Worm (Caenorhabditis elegans) whole organism, early embryonic: Measurements from ENCODE around the gene R11D1.10.

Source experiments
- aly-1 ChIP-seq: sonication (generic microtip); optimal IDR thresholded peaks from 2 replicates; lab custom pipeline; 2016; ENCODE audit warnings: missing genetic modification characterization, missing compliant biosample characterization
- ama-1 ChIP-seq: fragments of 150-350 bp; optimal IDR thresholded peaks from 2 replicates; lab custom pipeline; 2014
- ceh-13 ChIP-seq: fragments of 200-800 bp; sonication (Bioruptor generic); optimal IDR thresholded peaks from 2 replicates; lab custom pipeline; 2018; ENCODE audit warnings: mild to moderate bottlenecking, missing genetic modification characterization, missing compliant biosample characterization
- ceh-36 ChIP-seq: sonication (generic microtip); optimal IDR thresholded peaks from 2 replicates; lab custom pipeline; 2016; ENCODE audit warnings: missing genetic modification characterization, inconsistent platforms, missing compliant biosample characterization
- ets-7 ChIP-seq: sonication (generic microtip); optimal IDR thresholded peaks from 2 replicates; lab custom pipeline; 2016; ENCODE audit warnings: missing genotype, missing genetic modification characterization, missing compliant biosample characterization
- flt-1 ChIP-seq: fragments of 200-800 bp; sonication (Bioruptor generic); IDR thresholded peaks from 2 replicates; pipeline ENCODE4 v1.3.6; 2022; ENCODE audit warnings: missing genetic modification characterization, missing compliant biosample characterization
- hmbx-1 ChIP-seq: sonication (generic microtip); optimal IDR thresholded peaks from 2 replicates; lab custom pipeline; 2016; ENCODE audit warnings: mild to moderate bottlenecking, missing genetic modification characterization, missing compliant biosample characterization
- hmg-4 ChIP-seq: fragments of 200-800 bp; sonication (Bioruptor generic); optimal IDR thresholded peaks from 2 replicates; lab custom pipeline; 2018; ENCODE audit warnings: mild to moderate bottlenecking, missing genetic modification characterization, missing compliant biosample characterization
- hnd-1 ChIP-seq: sonication (generic microtip); optimal IDR thresholded peaks from 2 replicates; lab custom pipeline; 2016; ENCODE audit warnings: missing genetic modification characterization, missing compliant biosample characterization
- pes-1 ChIP-seq: fragments of 200-800 bp; sonication (Bioruptor generic); IDR thresholded peaks from 2 replicates; pipeline ENCODE4 v1.3.6; 2022; ENCODE audit warnings: missing genetic modification reagents, missing genetic modification characterization, missing compliant biosample characterization

ce11 chrV:12719713-12720112 is 9.6 kb upstream of the R11D1.10 start, which contains the start of gene R11D1.7:
- no peak for TF ChIP-seq ets-7 (tag; lab: Kevin White, UChicago)
- no peak for TF ChIP-seq pes-1 (GFP tag; lab: Robert Waterston, UW)
- TF ChIP-seq flt-1 (GFP tag; lab: Robert Waterston, UW), result no peak
- TF ChIP-seq hnd-1 (tag; lab: Kevin White, UChicago), result no peak
- TF ChIP-seq ama-1, result no peak
- TF ChIP-seq hmbx-1 (tag; lab: Kevin White, UChicago), result no peak
- no peak for TF ChIP-seq ceh-36 (tag; lab: Kevin White, UChicago)
- no peak for TF ChIP-seq hmg-4
- TF ChIP-seq ceh-13 (GFP tag; lab: Kevin White, UChicago), result no peak
- TF ChIP-seq aly-1 (tag; lab: Kevin White, UChicago), result no peak
